Worm (Caenorhabditis elegans) whole organism, late embryonic: ENCODE data around the gene srj-19.

ENCODE experiments used
- C08G9.2 ChIP-seq: sonication (generic microtip); optimal IDR thresholded peaks from 2 replicates; lab custom pipeline; 2016; ENCODE audit warnings: mild to moderate bottlenecking, missing genetic modification characterization, moderate library complexity, missing compliant biosample characterization
- F13H6.1 ChIP-seq: sonication (generic microtip); optimal IDR thresholded peaks from 2 replicates; lab custom pipeline; 2016; ENCODE audit warnings: missing genetic modification characterization, missing compliant biosample characterization
- ceh-31 ChIP-seq: sonication (generic microtip); optimal IDR thresholded peaks from 2 replicates; lab custom pipeline; 2016; ENCODE audit warnings: missing genetic modification characterization, missing compliant biosample characterization
- dmd-4 ChIP-seq: sonication (generic microtip); optimal IDR thresholded peaks from 2 replicates; lab custom pipeline; 2016; ENCODE audit warnings: borderline replicate concordance, missing genetic modification characterization, missing compliant biosample characterization
- elt-2 ChIP-seq: sonication (generic microtip); optimal IDR thresholded peaks from 2 replicates; lab custom pipeline; 2016; ENCODE audit warnings: missing genetic modification reagents, missing genetic modification characterization, missing compliant biosample characterization
- fkh-10 ChIP-seq: fragments of 150-350 bp; optimal IDR thresholded peaks from 2 replicates; lab custom pipeline; 2014; ENCODE audit warnings: missing biosample characterization, missing genetic modification reagents, missing genetic modification characterization
- mec-3 ChIP-seq: sonication (generic microtip); optimal IDR thresholded peaks from 2 replicates; lab custom pipeline; 2016; ENCODE audit warnings: borderline replicate concordance, missing genetic modification characterization, missing compliant biosample characterization
- nhr-11 ChIP-seq: fragments of 150-350 bp; optimal IDR thresholded peaks from 2 replicates; lab custom pipeline; 2014; ENCODE audit warnings: missing biosample characterization, missing genetic modification characterization
- pros-1 ChIP-seq: fragments of 150-350 bp; optimal IDR thresholded peaks from 2 replicates; lab custom pipeline; 2014; ENCODE audit warnings: missing biosample characterization, missing genetic modification reagents, missing genetic modification characterization

ce11 chrV:2601817-2602216 is 31.3 kb upstream of the srj-19 start:
- TF ChIP-seq ceh-31 (tag; lab: Kevin White, UChicago) = no peak
- no peak for TF ChIP-seq nhr-11 (tag; lab: Kevin White, UChicago)
- TF ChIP-seq dmd-4 (tag; lab: Kevin White, UChicago) = no peak
- no peak for TF ChIP-seq fkh-10 (GFP tag; lab: Kevin White, UChicago)
- no peak for TF ChIP-seq mec-3 (tag; lab: Kevin White, UChicago)
- no peak for TF ChIP-seq elt-2 (tag; lab: Kevin White, UChicago)
- no peak for TF ChIP-seq C08G9.2 (tag; lab: Kevin White, UChicago)
- no peak for TF ChIP-seq pros-1 (tag; lab: Kevin White, UChicago)
- no peak for TF ChIP-seq F13H6.1 (tag; lab: Kevin White, UChicago)
